Worm (Caenorhabditis elegans) whole organism, late embryonic: ENCODE results near the gene str-71.
A peak's percentile ranks its signal among the peaks of the same experiment; 100 is the strongest.

Experiments used
- C08G9.2 ChIP-seq: sonication (generic microtip); optimal IDR thresholded peaks from 2 replicates; lab custom pipeline; 2016; ENCODE audit warnings: mild to moderate bottlenecking, missing genetic modification characterization, moderate library complexity, missing compliant biosample characterization
- F13H6.1 ChIP-seq: sonication (generic microtip); optimal IDR thresholded peaks from 2 replicates; lab custom pipeline; 2016; ENCODE audit warnings: missing genetic modification characterization, missing compliant biosample characterization
- K09A11.1 ChIP-seq: sonication (generic microtip); optimal IDR thresholded peaks from 2 replicates; lab custom pipeline; 2017; ENCODE audit warnings: antibody characterized with exemption, mild to moderate bottlenecking, missing genetic modification characterization, missing compliant biosample characterization; ENCODE audit not compliant: insufficient read depth
- T23F11.4 ChIP-seq: fragments of 200-800 bp; sonication (Bioruptor generic); optimal IDR thresholded peaks from 2 replicates; lab custom pipeline; 2018; ENCODE audit warnings: mild to moderate bottlenecking, missing genetic modification characterization, missing compliant biosample characterization
- Y22D7AL.16 ChIP-seq: sonication (generic microtip); optimal IDR thresholded peaks from 2 replicates; lab custom pipeline; 2016; ENCODE audit warnings: missing genetic modification characterization, missing compliant biosample characterization
- ahr-1 ChIP-seq: sonication (generic microtip); optimal IDR thresholded peaks from 2 replicates; lab custom pipeline; 2016; ENCODE audit warnings: missing genetic modification characterization, missing compliant biosample characterization
- ceh-18 ChIP-seq: sonication (generic microtip); optimal IDR thresholded peaks from 2 replicates; lab custom pipeline; 2016; ENCODE audit warnings: missing genetic modification characterization, missing compliant biosample characterization
- ceh-19 ChIP-seq: fragments of 200-800 bp; sonication (Bioruptor generic); optimal IDR thresholded peaks from 2 replicates; lab custom pipeline; 2018; ENCODE audit warnings: mild to moderate bottlenecking, missing genetic modification characterization, missing compliant biosample characterization
- ceh-22 ChIP-seq: sonication (generic microtip); optimal IDR thresholded peaks from 2 replicates; lab custom pipeline; 2017; ENCODE audit warnings: missing biosample characterization, missing genetic modification characterization
- ceh-24 ChIP-seq: sonication (generic microtip); optimal IDR thresholded peaks from 2 replicates; lab custom pipeline; 2016; ENCODE audit warnings: mild to moderate bottlenecking, missing genetic modification characterization, missing compliant biosample characterization
- ceh-30 ChIP-seq: fragments of 150-350 bp; optimal IDR thresholded peaks from 2 replicates; lab custom pipeline; 2014; ENCODE audit warnings: missing biosample characterization, missing genetic modification characterization
- ceh-31 ChIP-seq: sonication (generic microtip); optimal IDR thresholded peaks from 2 replicates; lab custom pipeline; 2016; ENCODE audit warnings: missing genetic modification characterization, missing compliant biosample characterization
- ceh-34 ChIP-seq: sonication (generic microtip); optimal IDR thresholded peaks from 2 replicates; lab custom pipeline; 2016; ENCODE audit warnings: mild to moderate bottlenecking, missing genetic modification characterization, missing compliant biosample characterization
- ceh-45 ChIP-seq: fragments of 200-800 bp; sonication (Bioruptor generic); IDR thresholded peaks from 2 replicates; pipeline ENCODE4 v1.3.6; 2022; ENCODE audit warnings: missing genetic modification reagents, missing genetic modification characterization, missing compliant biosample characterization
- ceh-48 ChIP-seq: sonication (generic microtip); optimal IDR thresholded peaks from 2 replicates; lab custom pipeline; 2016; ENCODE audit warnings: missing genetic modification characterization, inconsistent platforms, missing compliant biosample characterization
- ceh-6 ChIP-seq: fragments of 200-800 bp; sonication (Bioruptor generic); optimal IDR thresholded peaks from 2 replicates; lab custom pipeline; 2018; ENCODE audit warnings: mild to moderate bottlenecking, missing genetic modification characterization, missing compliant biosample characterization
- ceh-9 ChIP-seq: sonication (generic microtip); optimal IDR thresholded peaks from 2 replicates; lab custom pipeline; 2016; ENCODE audit warnings: mild to moderate bottlenecking, missing genetic modification characterization, inconsistent platforms, missing compliant biosample characterization
- dmd-4 ChIP-seq: sonication (generic microtip); optimal IDR thresholded peaks from 2 replicates; lab custom pipeline; 2016; ENCODE audit warnings: borderline replicate concordance, missing genetic modification characterization, missing compliant biosample characterization
- dve-1 ChIP-seq: sonication (generic microtip); optimal IDR thresholded peaks from 2 replicates; lab custom pipeline; 2017; ENCODE audit warnings: antibody characterized with exemption, mild to moderate bottlenecking, missing genetic modification characterization, missing compliant biosample characterization
- elt-2 ChIP-seq: sonication (generic microtip); optimal IDR thresholded peaks from 2 replicates; lab custom pipeline; 2016; ENCODE audit warnings: missing genetic modification reagents, missing genetic modification characterization, missing compliant biosample characterization
- elt-4 ChIP-seq: sonication (generic microtip); optimal IDR thresholded peaks from 2 replicates; lab custom pipeline; 2016; ENCODE audit warnings: missing genetic modification characterization, missing compliant biosample characterization
- ets-4 ChIP-seq: sonication (generic microtip); optimal IDR thresholded peaks from 2 replicates; lab custom pipeline; 2016; ENCODE audit warnings: missing genetic modification characterization, missing compliant biosample characterization
- eyg-1 ChIP-seq: sonication (generic microtip); optimal IDR thresholded peaks from 2 replicates; lab custom pipeline; 2016; ENCODE audit warnings: missing genotype, missing genetic modification characterization, missing compliant biosample characterization
- fkh-6 ChIP-seq: sonication (generic microtip); optimal IDR thresholded peaks from 2 replicates; lab custom pipeline; 2016; ENCODE audit warnings: missing genetic modification characterization, missing compliant biosample characterization
- gmeb-2 ChIP-seq: sonication (generic microtip); optimal IDR thresholded peaks from 2 replicates; lab custom pipeline; 2016; ENCODE audit warnings: missing genetic modification characterization, inconsistent platforms, missing compliant biosample characterization
- hlh-15 ChIP-seq: sonication (generic microtip); optimal IDR thresholded peaks from 2 replicates; lab custom pipeline; 2016; ENCODE audit warnings: missing genetic modification characterization, missing compliant biosample characterization
- hlh-30 ChIP-seq: sonication (generic microtip); optimal IDR thresholded peaks from 2 replicates; lab custom pipeline; 2017; ENCODE audit warnings: antibody characterized with exemption, missing genetic modification characterization, missing compliant biosample characterization; ENCODE audit not compliant: insufficient read depth
- hlh-6 ChIP-seq: sonication (generic microtip); optimal IDR thresholded peaks from 2 replicates; lab custom pipeline; 2016; ENCODE audit warnings: missing genotype, missing genetic modification characterization, missing compliant biosample characterization
- hlh-8 ChIP-seq: sonication (generic microtip); optimal IDR thresholded peaks from 2 replicates; lab custom pipeline; 2016; ENCODE audit warnings: missing genotype, missing genetic modification characterization, missing compliant biosample characterization
- lim-6 ChIP-seq: sonication (generic microtip); optimal IDR thresholded peaks from 2 replicates; lab custom pipeline; 2016; ENCODE audit warnings: missing genetic modification characterization, missing compliant biosample characterization
- lin-11 ChIP-seq: fragments of 200-800 bp; sonication (Bioruptor generic); optimal IDR thresholded peaks from 2 replicates; lab custom pipeline; 2018; ENCODE audit warnings: mild to moderate bottlenecking, missing genetic modification characterization, missing compliant biosample characterization
- madf-2 ChIP-seq: sonication (generic microtip); optimal IDR thresholded peaks from 2 replicates; lab custom pipeline; 2017; ENCODE audit warnings: missing genetic modification characterization, missing compliant biosample characterization
- mec-3 ChIP-seq: sonication (generic microtip); optimal IDR thresholded peaks from 2 replicates; lab custom pipeline; 2016; ENCODE audit warnings: borderline replicate concordance, missing genetic modification characterization, missing compliant biosample characterization
- nfya-1 ChIP-seq: sonication (generic microtip); optimal IDR thresholded peaks from 2 replicates; lab custom pipeline; 2017; ENCODE audit warnings: missing genetic modification characterization, mild to moderate bottlenecking, missing compliant biosample characterization, antibody characterized with exemption, moderate library complexity
- nhr-11 ChIP-seq: fragments of 150-350 bp; optimal IDR thresholded peaks from 2 replicates; lab custom pipeline; 2014; ENCODE audit warnings: missing biosample characterization, missing genetic modification characterization
- nhr-232 ChIP-seq: sonication (generic microtip); optimal IDR thresholded peaks from 2 replicates; lab custom pipeline; 2016; ENCODE audit warnings: missing genetic modification characterization, missing compliant biosample characterization
- odd-2 ChIP-seq: sonication (generic microtip); optimal IDR thresholded peaks from 2 replicates; lab custom pipeline; 2017; ENCODE audit warnings: antibody characterized with exemption, mild to moderate bottlenecking, missing genetic modification characterization, missing compliant biosample characterization
- pag-3 ChIP-seq: sonication (generic microtip); optimal IDR thresholded peaks from 2 replicates; lab custom pipeline; 2016; ENCODE audit warnings: missing compliant biosample characterization, missing genetic modification characterization, borderline replicate concordance
- pax-1 ChIP-seq: fragments of 150-350 bp; optimal IDR thresholded peaks from 2 replicates; lab custom pipeline; 2014; ENCODE audit warnings: missing biosample characterization, missing genetic modification characterization
- pha-2 ChIP-seq: sonication (generic microtip); optimal IDR thresholded peaks from 2 replicates; lab custom pipeline; 2017; ENCODE audit warnings: mild to moderate bottlenecking, missing genetic modification characterization, missing compliant biosample characterization
- pha-4 ChIP-seq: fragments of 150-350 bp; optimal IDR thresholded peaks from 2 replicates; lab custom pipeline; 2018; ENCODE audit warnings: missing biosample characterization, missing genetic modification reagents, missing genetic modification characterization
- pqm-1 ChIP-seq: sonication (generic microtip); optimal IDR thresholded peaks from 2 replicates; lab custom pipeline; 2016; ENCODE audit warnings: missing genetic modification characterization, missing compliant biosample characterization
- pros-1 ChIP-seq: fragments of 150-350 bp; optimal IDR thresholded peaks from 2 replicates; lab custom pipeline; 2014; ENCODE audit warnings: missing biosample characterization, missing genetic modification reagents, missing genetic modification characterization
- ref-2 ChIP-seq: sonication (generic microtip); optimal IDR thresholded peaks from 2 replicates; lab custom pipeline; 2016; ENCODE audit warnings: missing genetic modification characterization, missing compliant biosample characterization
- rnt-1 ChIP-seq: sonication (generic microtip); optimal IDR thresholded peaks from 2 replicates; lab custom pipeline; 2016; ENCODE audit warnings: missing genetic modification characterization, missing compliant biosample characterization
- sdc-2 ChIP-seq: sonication (generic microtip); optimal IDR thresholded peaks from 2 replicates; lab custom pipeline; 2016; ENCODE audit warnings: missing genotype, missing genetic modification characterization, missing compliant biosample characterization
- syd-9 ChIP-seq: sonication (generic microtip); optimal IDR thresholded peaks from 2 replicates; lab custom pipeline; 2016; ENCODE audit warnings: mild to moderate bottlenecking, missing genetic modification characterization, moderate library complexity, missing compliant biosample characterization
- unc-42 ChIP-seq: sonication (generic microtip); optimal IDR thresholded peaks from 2 replicates; lab custom pipeline; 2016; ENCODE audit warnings: missing genotype, missing genetic modification characterization, missing compliant biosample characterization
- unc-55 ChIP-seq: sonication (generic microtip); optimal IDR thresholded peaks from 2 replicates; lab custom pipeline; 2017; ENCODE audit warnings: missing biosample characterization, missing genetic modification reagents, missing genetic modification characterization
- unc-86 ChIP-seq: sonication (generic microtip); optimal IDR thresholded peaks from 2 replicates; lab custom pipeline; 2016; ENCODE audit warnings: missing genetic modification characterization, missing compliant biosample characterization
- zip-5 ChIP-seq: sonication (generic microtip); optimal IDR thresholded peaks from 2 replicates; lab custom pipeline; 2016; ENCODE audit warnings: missing genetic modification characterization, missing compliant biosample characterization
- ztf-16 ChIP-seq: sonication (generic microtip); optimal IDR thresholded peaks from 2 replicates; lab custom pipeline; 2017; ENCODE audit warnings: missing genetic modification characterization, missing compliant biosample characterization

Gene str-71

DNA sequence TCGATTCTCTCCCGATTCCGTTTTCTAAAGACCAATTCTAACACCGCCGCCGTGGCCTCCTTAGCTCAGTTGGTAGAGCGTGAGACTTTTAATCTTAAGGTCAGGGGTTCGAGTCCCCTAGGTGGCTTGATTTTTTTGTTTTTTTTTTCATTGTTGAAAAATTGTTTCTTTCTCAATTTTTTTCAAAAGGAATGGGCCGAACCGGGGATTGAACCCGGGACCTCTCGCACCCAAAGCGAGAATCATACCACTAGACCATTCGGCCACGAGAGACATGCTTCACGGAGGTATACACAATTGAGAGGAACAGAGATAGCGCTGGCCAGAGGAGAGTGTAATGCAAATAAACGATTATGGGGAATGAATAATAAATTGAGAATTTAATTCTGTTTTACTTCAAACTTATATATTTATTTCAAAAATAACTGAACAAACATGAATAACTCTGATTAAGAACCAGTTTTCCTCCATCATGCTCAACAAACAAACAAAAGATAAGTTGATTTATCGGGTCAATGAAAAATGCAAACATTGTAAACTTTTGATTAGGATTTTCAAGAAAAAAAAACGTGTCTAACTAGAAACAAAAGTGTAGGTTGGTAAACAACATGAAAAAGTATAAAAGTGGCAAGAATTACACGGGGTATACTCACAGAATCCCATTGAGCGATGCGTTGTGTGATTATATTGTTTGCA is 6.2 kb upstream of the str-71 start, which contains the start of gene pqn-71 (continued):
- no peak for TF ChIP-seq mec-3 (tag; lab: Kevin White, UChicago)
- TF ChIP-seq nhr-232 (tag; lab: Kevin White, UChicago) = peak; percentile 79
- TF ChIP-seq hlh-6 = peak; percentile 86
- TF ChIP-seq rnt-1 = peak; percentile 81
- TF ChIP-seq C08G9.2 = peak; percentile 79
- peak; percentile 76 for TF ChIP-seq F13H6.1 (tag; lab: Kevin White, UChicago)
- peak; percentile 39 for TF ChIP-seq hlh-8 (tag; lab: Kevin White, UChicago)
- TF ChIP-seq pha-2 (tag; lab: Kevin White, UChicago) = peak; percentile 80
- TF ChIP-seq ceh-31 = peak; percentile 61
- peak; percentile 72 for TF ChIP-seq ceh-18 (tag; lab: Kevin White, UChicago)
- peak; percentile 79 for TF ChIP-seq T23F11.4 (GFP tag; lab: Kevin White, UChicago)
- no peak for TF ChIP-seq elt-4 (tag; lab: Kevin White, UChicago)
- TF ChIP-seq nhr-11 (tag; lab: Kevin White, UChicago) = no peak
- peak; percentile 79 for TF ChIP-seq ceh-6
- TF ChIP-seq ets-4 = peak; percentile 34
- no peak for TF ChIP-seq odd-2 (tag; lab: Kevin White, UChicago)
- peak; percentile 73 for TF ChIP-seq ceh-45 (GFP tag; lab: Robert Waterston, UW)
- TF ChIP-seq unc-86 (tag; lab: Kevin White, UChicago) = peak; percentile 83
- peak; percentile 40 for TF ChIP-seq ahr-1 (tag; lab: Kevin White, UChicago)
- TF ChIP-seq gmeb-2 (tag; lab: Kevin White, UChicago) = peak; percentile 86
- no peak for TF ChIP-seq unc-55 (GFP tag; lab: Kevin White, UChicago)
- peak; percentile 60 for TF ChIP-seq ceh-30 (tag; lab: Kevin White, UChicago)
- peak; percentile 91 for TF ChIP-seq elt-2 (tag; lab: Kevin White, UChicago)
- TF ChIP-seq hlh-15 (tag; lab: Kevin White, UChicago) = peak; percentile 69
- TF ChIP-seq madf-2 = peak; percentile 90
- peak; percentile 86 for TF ChIP-seq ceh-34 (tag; lab: Kevin White, UChicago)
- TF ChIP-seq ceh-9 = peak; percentile 18
- peak; percentile 47 for TF ChIP-seq hlh-30 (tag; lab: Kevin White, UChicago)
- TF ChIP-seq syd-9 (tag; lab: Kevin White, UChicago) = peak; percentile 84
- peak; percentile 83 for TF ChIP-seq dve-1 (tag; lab: Kevin White, UChicago)
- TF ChIP-seq pha-4 = no peak
- no peak for TF ChIP-seq pax-1
- no peak for TF ChIP-seq ceh-22 (tag; lab: Kevin White, UChicago)
- peak; percentile 71 for TF ChIP-seq ztf-16 (tag; lab: Kevin White, UChicago)
- peak; percentile 47 for TF ChIP-seq eyg-1 (tag; lab: Kevin White, UChicago)
- peak; percentile 87 for TF ChIP-seq pqm-1 (tag; lab: Kevin White, UChicago)
- peak; percentile 77 for TF ChIP-seq nfya-1
- peak; percentile 93 for TF ChIP-seq dmd-4 (tag; lab: Kevin White, UChicago)
- TF ChIP-seq sdc-2 = peak; percentile 80
- TF ChIP-seq pros-1 = peak; percentile 29
- TF ChIP-seq ceh-48 (tag; lab: Kevin White, UChicago) = peak; percentile 53
- TF ChIP-seq ceh-24 = peak; percentile 66
- TF ChIP-seq lim-6 = peak; percentile 72
- TF ChIP-seq zip-5 (tag; lab: Kevin White, UChicago) = peak; percentile 50
- TF ChIP-seq ref-2 (tag; lab: Kevin White, UChicago) = peak; percentile 79
- peak; percentile 2 for TF ChIP-seq unc-42
- peak; percentile 30 for TF ChIP-seq pag-3
- TF ChIP-seq ceh-19 (GFP tag; lab: Kevin White, UChicago) = peak; percentile 84
- peak; percentile 73 for TF ChIP-seq K09A11.1 (tag; lab: Kevin White, UChicago)
- peak; percentile 74 for TF ChIP-seq lin-11 (tag; lab: Kevin White, UChicago)
- peak; percentile 86 for TF ChIP-seq Y22D7AL.16 (tag; lab: Kevin White, UChicago)
- peak; percentile 83 for TF ChIP-seq fkh-6 (tag; lab: Kevin White, UChicago)
